Fruit fly (Drosophila melanogaster): ENCODE results near the gene CG11226.

- TF ChIP-seq pan (optimal IDR thresholded peaks at IDR 0.05) (no peak), usp (GFP tag; optimal IDR thresholded peaks at IDR 0.05) (no peak), tai (GFP tag; optimal IDR thresholded peaks at IDR 0.05) (no peak), psq (GFP tag; optimal IDR thresholded peaks at IDR 0.05) (peak; percentile 48), fru (GFP tag; optimal IDR thresholded peaks at IDR 0.05) (peak; percentile 65), HLH106 (tag; optimal IDR thresholded peaks at IDR 0.05) (peak; percentile 28), Mio (GFP tag; optimal IDR thresholded peaks at IDR 0.05) (no peak), Dfd (GFP tag; optimal IDR thresholded peaks at IDR 0.05) (no peak), Jra (GFP tag; optimal IDR thresholded peaks at IDR 0.05) (peak; percentile 65)
Observed at dm6 chr3L:22868070-22868469, 31.2 kb downstream of the CG11226 start, which contains the start of gene EMC4.
